Fruit fly (Drosophila melanogaster) whole organism, embryonic: ENCODE data around the gene CG3408.

Experiments used
- B-H2 ChIP-seq: fragments of 200-800 bp; sonication (Bioruptor generic); optimal IDR thresholded peaks from 2 replicates; lab custom pipeline; 2018; ENCODE audit warnings: missing biosample characterization, mild to moderate bottlenecking, missing genetic modification characterization
- BEAF-32 ChIP-seq: fragments of 200-800 bp; sonication (Bioruptor generic); optimal IDR thresholded peaks from 3 replicates; lab custom pipeline; 2017; ENCODE audit warnings: missing biosample characterization, missing genetic modification characterization, mild to moderate bottlenecking, moderate library complexity, missing genetic modification reagents
- CG10543 ChIP-seq: fragments of 200-800 bp; sonication (Bioruptor generic); optimal IDR thresholded peaks from 3 replicates; lab custom pipeline; 2017; ENCODE audit warnings: missing biosample characterization, mild to moderate bottlenecking, missing genetic modification characterization, moderate library complexity
- CG12071 ChIP-seq: fragments of 200-800 bp; sonication (Bioruptor generic); optimal IDR thresholded peaks from 3 replicates; lab custom pipeline; 2018; ENCODE audit warnings: missing biosample characterization, mild to moderate bottlenecking, missing genetic modification characterization
- CG12104 ChIP-seq: fragments of 200-800 bp; sonication (Bioruptor generic); optimal IDR thresholded peaks from 3 replicates; lab custom pipeline; 2016; ENCODE audit warnings: missing biosample characterization, missing genetic modification characterization
- CG12744 ChIP-seq: fragments of 200-800 bp; sonication (Bioruptor generic); optimal IDR thresholded peaks from 2 replicates; lab custom pipeline; 2016; ENCODE audit warnings: missing biosample characterization, missing genetic modification characterization
- CG14014 ChIP-seq: fragments of 200-800 bp; sonication (Bioruptor generic); IDR thresholded peaks from 2 replicates; pipeline ENCODE4 v1.3.6; 2022; ENCODE audit warnings: missing biosample characterization, missing genetic modification characterization
- CG14050 ChIP-seq: fragments of 200-800 bp; sonication (Bioruptor generic); IDR thresholded peaks from 3 replicates; pipeline ENCODE4 v1.3.6; 2022; ENCODE audit warnings: missing biosample characterization, missing genetic modification characterization
- CG1603 ChIP-seq: fragments of 200-800 bp; sonication (Bioruptor generic); optimal IDR thresholded peaks from 2 replicates; lab custom pipeline; 2019; ENCODE audit warnings: missing biosample characterization, mild to moderate bottlenecking, missing genetic modification characterization, moderate library complexity
- CG17568 ChIP-seq: fragments of 200-800 bp; sonication (Bioruptor generic); optimal IDR thresholded peaks from 2 replicates; lab custom pipeline; 2018; ENCODE audit warnings: missing biosample characterization, mild to moderate bottlenecking, missing genetic modification characterization, moderate library complexity
- CG17612 ChIP-seq: fragments of 200-800 bp; sonication (Bioruptor generic); IDR thresholded peaks from 2 replicates; pipeline ENCODE4 v1.3.6; 2022; ENCODE audit warnings: missing biosample characterization, missing genetic modification characterization
- CG2199 ChIP-seq: fragments of 200-800 bp; sonication (Bioruptor generic); IDR thresholded peaks from 3 replicates; pipeline ENCODE4 v1.3.6; 2022; ENCODE audit warnings: missing biosample characterization, missing genetic modification characterization
- CG4617 ChIP-seq: fragments of 200-800 bp; sonication (Bioruptor generic); optimal IDR thresholded peaks from 3 replicates; lab custom pipeline; 2016; ENCODE audit warnings: missing biosample characterization, missing genetic modification characterization, borderline replicate concordance
- CG4707 ChIP-seq: fragments of 200-800 bp; sonication (Bioruptor generic); optimal IDR thresholded peaks from 2 replicates; lab custom pipeline; 2018; ENCODE audit warnings: missing biosample characterization, mild to moderate bottlenecking, missing genetic modification characterization, moderate library complexity
- CG6654 ChIP-seq: fragments of 200-800 bp; sonication (Bioruptor generic); optimal IDR thresholded peaks from 2 replicates; lab custom pipeline; 2017; ENCODE audit warnings: missing biosample characterization, mild to moderate bottlenecking, missing genetic modification characterization
- CG6765 ChIP-seq: fragments of 200-800 bp; sonication (Bioruptor generic); optimal IDR thresholded peaks from 3 replicates; lab custom pipeline; 2017; ENCODE audit warnings: missing biosample characterization, mild to moderate bottlenecking, missing genetic modification characterization
- CG6813 ChIP-seq: fragments of 200-800 bp; sonication (Bioruptor generic); optimal IDR thresholded peaks from 2 replicates; lab custom pipeline; 2017; ENCODE audit warnings: missing biosample characterization, missing genetic modification characterization, mild to moderate bottlenecking, moderate library complexity, missing genetic modification reagents
- CG7928 ChIP-seq: fragments of 200-800 bp; sonication (Bioruptor generic); optimal IDR thresholded peaks from 2 replicates; lab custom pipeline; 2017; ENCODE audit warnings: missing biosample characterization, mild to moderate bottlenecking, missing genetic modification characterization
- CG7987 ChIP-seq: fragments of 200-800 bp; sonication (Bioruptor generic); optimal IDR thresholded peaks from 2 replicates; lab custom pipeline; 2018; ENCODE audit warnings: missing biosample characterization, mild to moderate bottlenecking, missing genetic modification characterization, moderate library complexity
- CG8388 ChIP-seq: fragments of 200-800 bp; sonication (Bioruptor generic); optimal IDR thresholded peaks from 2 replicates; lab custom pipeline; 2019; ENCODE audit warnings: missing biosample characterization, mild to moderate bottlenecking, missing genetic modification characterization, moderate library complexity
- CG9797 ChIP-seq: fragments of 200-800 bp; sonication (Bioruptor generic); optimal IDR thresholded peaks from 3 replicates; lab custom pipeline; 2018; ENCODE audit warnings: missing biosample characterization, mild to moderate bottlenecking, missing genetic modification characterization
- Eip74EF ChIP-seq, 2 experiments: fragments of 200-800 bp in 1 of 2; fragments of >200 bp in 1 of 2; sonication (Bioruptor generic) in 1 of 2; optimal IDR thresholded peaks; 2 replicates each; lab custom pipeline; 2017 to 2019; ENCODE audit warnings: missing biosample characterization in 2 of 2, missing genetic modification characterization in 2 of 2, mild to moderate bottlenecking in 1 of 2, moderate library complexity in 1 of 2
- Elba2 ChIP-seq: fragments of 200-800 bp; sonication (Bioruptor generic); optimal IDR thresholded peaks from 3 replicates; lab custom pipeline; 2016; ENCODE audit warnings: missing biosample characterization, missing genetic modification characterization
- Ets65A ChIP-seq: fragments of 200-800 bp; sonication (Bioruptor generic); peaks from one replicate; lab custom pipeline; 2016; ENCODE audit warnings: missing biosample characterization, missing genetic modification characterization
- H15 ChIP-seq: fragments of 200-800 bp; sonication (Bioruptor generic); IDR thresholded peaks from 3 replicates; pipeline ENCODE4 v1.3.6; 2022; ENCODE audit warnings: missing biosample characterization, missing genetic modification characterization
- HmgZ ChIP-seq: fragments of 200-800 bp; sonication (Bioruptor generic); optimal IDR thresholded peaks from 2 replicates; lab custom pipeline; 2018; ENCODE audit warnings: missing biosample characterization, mild to moderate bottlenecking, missing genetic modification characterization
- Lhr ChIP-seq: fragments of 200-800 bp; sonication (Bioruptor generic); optimal IDR thresholded peaks from 3 replicates; lab custom pipeline; 2017; ENCODE audit warnings: mild to moderate bottlenecking, missing biosample characterization, missing genetic modification reagents, missing genetic modification characterization
- Lim3 ChIP-seq: fragments of 200-800 bp; sonication (Bioruptor generic); IDR thresholded peaks from 2 replicates; pipeline ENCODE4 v1.3.6; 2022; ENCODE audit warnings: missing biosample characterization, missing genetic modification characterization
- Mad ChIP-seq: fragments of 200-800 bp; sonication (Bioruptor generic); optimal IDR thresholded peaks from 2 replicates; lab custom pipeline; 2016; ENCODE audit warnings: missing biosample characterization, missing genetic modification characterization
- NC2β ChIP-seq: fragments of 200-800 bp; sonication (Bioruptor generic); optimal IDR thresholded peaks from 2 replicates; lab custom pipeline; 2016; ENCODE audit warnings: missing biosample characterization, missing genetic modification characterization
- NK7.1 ChIP-seq: fragments of 200-800 bp; sonication (Bioruptor generic); optimal IDR thresholded peaks from 3 replicates; lab custom pipeline; 2016; ENCODE audit warnings: missing biosample characterization, missing genetic modification characterization
- Ptx1 ChIP-seq: fragments of 200-800 bp; sonication (Bioruptor generic); IDR thresholded peaks from 2 replicates; pipeline ENCODE4 v1.3.6; 2022; ENCODE audit warnings: missing biosample characterization, missing genetic modification characterization
- Ssrp ChIP-seq: fragments of 200-800 bp; sonication (Bioruptor generic); optimal IDR thresholded peaks from 2 replicates; lab custom pipeline; 2018; ENCODE audit warnings: missing biosample characterization, mild to moderate bottlenecking, missing genetic modification characterization, moderate library complexity
- ara ChIP-seq: fragments of 200-800 bp; sonication (Bioruptor generic); IDR thresholded peaks from 2 replicates; pipeline ENCODE4 v1.3.6; 2022; ENCODE audit warnings: missing biosample characterization, missing genetic modification characterization
- crc ChIP-seq: fragments of 200-800 bp; sonication (Bioruptor generic); optimal IDR thresholded peaks from 2 replicates; lab custom pipeline; 2016; ENCODE audit warnings: missing biosample characterization, missing genetic modification characterization
- crol ChIP-seq: fragments of 200-800 bp; sonication (Bioruptor generic); IDR thresholded peaks from 2 replicates; pipeline ENCODE4 v1.3.6; 2022; ENCODE audit warnings: missing biosample characterization, missing genetic modification characterization
- dati ChIP-seq: fragments of 200-800 bp; sonication (Bioruptor generic); IDR thresholded peaks from 2 replicates; pipeline ENCODE4 v1.3.6; 2022; ENCODE audit warnings: missing biosample characterization, missing genetic modification characterization
- dm ChIP-seq: fragments of 200-800 bp; sonication (Bioruptor generic); optimal IDR thresholded peaks from 3 replicates; lab custom pipeline; 2016; ENCODE audit warnings: missing biosample characterization, missing genetic modification characterization
- gcm ChIP-seq: fragments of 200-800 bp; sonication (Bioruptor generic); optimal IDR thresholded peaks from 2 replicates; lab custom pipeline; 2019; ENCODE audit warnings: missing biosample characterization, mild to moderate bottlenecking, missing genetic modification characterization, moderate library complexity
- grau ChIP-seq: fragments of 200-800 bp; optimal IDR thresholded peaks from 3 replicates; lab custom pipeline; 2019; ENCODE audit warnings: missing biosample characterization, mild to moderate bottlenecking, missing genetic modification characterization, moderate library complexity
- ham ChIP-seq: fragments of 200-800 bp; sonication (Bioruptor generic); IDR thresholded peaks from 2 replicates; pipeline ENCODE4 v1.3.6; 2022; ENCODE audit warnings: missing biosample characterization, missing genetic modification characterization
- hbn ChIP-seq: fragments of 200-800 bp; sonication (Bioruptor generic); IDR thresholded peaks from 2 replicates; pipeline ENCODE4 v1.3.6; 2022; ENCODE audit warnings: missing biosample characterization, missing genetic modification characterization; ENCODE audit not compliant: partially characterized antibody
- kay ChIP-seq: fragments of 200-800 bp; sonication (Bioruptor generic); optimal IDR thresholded peaks from 2 replicates; lab custom pipeline; 2016; ENCODE audit warnings: missing biosample characterization, missing genetic modification characterization
- knrl ChIP-seq: fragments of 200-800 bp; sonication (Bioruptor generic); IDR thresholded peaks from 3 replicates; pipeline ENCODE4 v1.3.6; 2022; ENCODE audit warnings: missing biosample characterization, missing genetic modification characterization; ENCODE audit not compliant: partially characterized antibody
- lov ChIP-seq, 2 experiments: fragments of 200-800 bp in 1 of 2; fragments of >200 bp in 1 of 2; sonication (Bioruptor generic) in 1 of 2; IDR thresholded peaks in 1 of 2; optimal IDR thresholded peaks in 1 of 2; 2 replicates in 1 of 2; 3 replicates in 1 of 2; pipeline versions ENCODE4 v1.3.6 to Lab custom; 2017 to 2022; ENCODE audit warnings: missing biosample characterization in 1 of 2, missing genetic modification characterization in 1 of 2
- pzg ChIP-seq: fragments of 200-800 bp; sonication (Bioruptor generic); optimal IDR thresholded peaks from 3 replicates; lab custom pipeline; 2018; ENCODE audit warnings: missing biosample characterization, mild to moderate bottlenecking, missing genetic modification characterization, moderate library complexity
- salm ChIP-seq: fragments of 200-800 bp; sonication (Bioruptor generic); optimal IDR thresholded peaks from 2 replicates; lab custom pipeline; 2018; ENCODE audit warnings: missing biosample characterization, mild to moderate bottlenecking, missing genetic modification characterization
- ssp ChIP-seq: fragments of 200-800 bp; sonication (Bioruptor generic); IDR thresholded peaks from 2 replicates; pipeline ENCODE4 v1.3.6; 2022; ENCODE audit warnings: missing biosample characterization, missing genetic modification characterization
- zfh1 ChIP-seq: fragments of 200-800 bp; sonication (Bioruptor generic); IDR thresholded peaks from 3 replicates; pipeline ENCODE4 v1.3.6; 2022; ENCODE audit warnings: missing biosample characterization, missing genetic modification characterization

CG3408 gene

DNA sequence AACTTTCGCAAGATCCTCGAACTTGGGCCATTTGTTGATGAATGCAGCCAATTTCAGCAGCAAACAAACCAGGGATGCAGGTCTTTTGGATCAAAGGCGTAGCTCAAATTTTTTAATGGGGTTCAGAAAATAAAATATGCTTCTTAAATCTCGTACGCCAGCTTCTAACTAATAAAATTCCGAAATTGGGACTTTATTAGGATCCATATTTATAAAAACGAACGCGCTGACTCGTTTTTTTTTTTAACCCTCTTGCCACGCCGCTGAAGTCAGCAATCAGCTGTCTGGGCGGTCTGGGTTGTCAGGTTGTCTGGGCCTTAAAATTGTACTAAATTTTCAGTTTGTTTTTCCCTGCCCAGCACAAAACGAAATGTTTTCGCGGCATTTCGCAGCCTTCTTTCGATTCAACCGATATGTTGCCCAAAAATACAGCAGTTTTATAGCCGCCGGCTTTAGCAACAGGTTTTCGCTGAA, 51.7 kb downstream of the CG3408 start, which contains the start of gene CG3437 (continued):
- peak; percentile 74 for TF ChIP-seq CG9797 (GFP tag; lab: Kevin White, UChicago)
- peak; percentile 97 for TF ChIP-seq ham (GFP tag; lab: Robert Waterston, UW)
- peak; percentile 96 for TF ChIP-seq CG12104 (GFP tag; lab: Kevin White, UChicago)
- TF ChIP-seq CG6813 (GFP tag; lab: Kevin White, UChicago) = peak; percentile 99
- no peak for TF ChIP-seq lov (optimal IDR thresholded peaks at IDR 0.05; lab: Kevin White, UChicago)
- TF ChIP-seq lov (GFP tag; IDR thresholded peaks at IDR 0.05; lab: Robert Waterston, UW) = peak; percentile 100
- peak; percentile 97 for TF ChIP-seq grau (tag; lab: Kevin White, UChicago)
- no peak; the same call in 1 of the 2 replicates for TF ChIP-seq hbn (GFP tag; lab: Robert Waterston, UW)
- TF ChIP-seq CG12071 = peak; percentile 99
- peak; percentile 95 for TF ChIP-seq CG4707
- peak; percentile 100 for TF ChIP-seq zfh1
- peak; percentile 53 for TF ChIP-seq pzg (GFP tag; lab: Kevin White, UChicago)
- peak; percentile 97 for TF ChIP-seq salm (tag; lab: Kevin White, UChicago)
- peak; percentile 99 for TF ChIP-seq CG2199
- peak; percentile 53 for TF ChIP-seq Elba2 (GFP tag; lab: Kevin White, UChicago)
- TF ChIP-seq Ptx1 (GFP tag; lab: Robert Waterston, UW) = peak; percentile 100
- peak; percentile 98 for TF ChIP-seq Ssrp (tag; lab: Kevin White, UChicago)
- TF ChIP-seq CG6765 (GFP tag; lab: Kevin White, UChicago) = peak; percentile 99
- TF ChIP-seq Ets65A (GFP tag; lab: Kevin White, UChicago) = peak; percentile 100
- TF ChIP-seq CG1603 = peak; percentile 96
- TF ChIP-seq CG14050 = peak; percentile 99
- TF ChIP-seq kay (GFP tag; lab: Kevin White, UChicago) = peak; percentile 88
- peak; percentile 98 for TF ChIP-seq CG17612
- TF ChIP-seq Lim3 (GFP tag; lab: Robert Waterston, UW) = peak; percentile 97
- TF ChIP-seq ara (GFP tag; lab: Robert Waterston, UW) = peak; percentile 100
- peak; percentile 99 for TF ChIP-seq B-H2
- TF ChIP-seq CG7987 (GFP tag; lab: Kevin White, UChicago) = peak; percentile 97
- TF ChIP-seq crol = peak; percentile 85
- peak; percentile 97 for TF ChIP-seq NC2β (GFP tag; lab: Kevin White, UChicago)
- peak; percentile 40; the same call in 1 of the 3 replicates for TF ChIP-seq knrl (GFP tag; lab: Robert Waterston, UW)
- peak; percentile 98 for TF ChIP-seq CG17568
- TF ChIP-seq CG6654 (GFP tag; lab: Kevin White, UChicago) = peak; percentile 94
- peak; percentile 97 for TF ChIP-seq CG8388 (GFP tag; lab: Kevin White, UChicago)
- TF ChIP-seq CG10543 = peak; percentile 97
- TF ChIP-seq NK7.1 = peak; percentile 98
- TF ChIP-seq Eip74EF (GFP tag; optimal IDR thresholded peaks at IDR 0.05; lab: Kevin White, UChicago) = peak in 1 of 2 experiments; percentile 96
- peak; percentile 99 for TF ChIP-seq dati (GFP tag; lab: Robert Waterston, UW)
- peak; percentile 98 for TF ChIP-seq CG12744 (GFP tag; lab: Kevin White, UChicago)
- peak; percentile 47 for TF ChIP-seq BEAF-32 (GFP tag; lab: Kevin White, UChicago)
- TF ChIP-seq crc (GFP tag; lab: Kevin White, UChicago) = peak; percentile 95
- TF ChIP-seq CG14014 (GFP tag; lab: Robert Waterston, UW) = peak; percentile 99
- TF ChIP-seq CG7928 = peak; percentile 96
- peak; percentile 97 for TF ChIP-seq gcm (GFP tag; lab: Kevin White, UChicago)
- peak; percentile 98 for TF ChIP-seq CG4617 (GFP tag; lab: Kevin White, UChicago)
- peak; percentile 95 for TF ChIP-seq ssp
- peak; percentile 100 for TF ChIP-seq H15 (GFP tag; lab: Robert Waterston, UW)
- TF ChIP-seq Mad (GFP tag; lab: Kevin White, UChicago) = peak; percentile 98
- TF ChIP-seq Lhr (GFP tag; lab: Kevin White, UChicago) = peak; percentile 95
- peak; percentile 99 for TF ChIP-seq HmgZ
- peak; percentile 95 for TF ChIP-seq dm (GFP tag; lab: Kevin White, UChicago)
